Worm (Caenorhabditis elegans): ENCODE results near the gene col-95.

- TF ChIP-seq tra-4 (tag; optimal IDR thresholded peaks at IDR 0.05) (no peak), B0310.2 (tag; optimal IDR thresholded peaks at IDR 0.05) (no peak), sea-1 (GFP tag; conservative IDR thresholded peaks at IDR 0.05) (no peak), flt-1 (GFP tag; IDR thresholded peaks at IDR 0.05) (no peak), F13C5.2 (tag; optimal IDR thresholded peaks at IDR 0.05) (no peak), tbx-11 (GFP tag; IDR thresholded peaks at IDR 0.05) (no peak), hmbx-1 (tag; optimal IDR thresholded peaks at IDR 0.05) (no peak), pes-1 (GFP tag; IDR thresholded peaks at IDR 0.05) (no peak), ama-1 (optimal IDR thresholded peaks at IDR 0.05) (no peak), tbx-37 (GFP tag; conservative IDR thresholded peaks at IDR 0.05) (no peak), ceh-36 (tag; optimal IDR thresholded peaks at IDR 0.05) (no peak), scrt-1 (GFP tag; IDR thresholded peaks at IDR 0.05) (no peak)
These were observed 37.1 kb downstream of the col-95 start for ce11 chrIII:11740868-11741267.

Measured in whole organism, early embryonic.